Fruit fly (Drosophila melanogaster) S2 (cell line): ENCODE results near the gene eIF4G1.

Experiments
- CG8478 ChIP-seq: fragments of >200 bp; optimal IDR thresholded peaks from 2 replicates; lab custom pipeline; 2018
- CTCF ChIP-seq, 2 experiments: fragments of >200 bp; optimal IDR thresholded peaks; 2 replicates each; lab custom pipeline; 2018

dm6 chr4:944354-944753 lies 13.8 kb upstream of the eIF4G1 start:
- TF ChIP-seq CG8478 (no peak), CTCF (optimal IDR thresholded peaks at IDR 0.05; lab: Kevin White, UChicago) (no peak)
